Worm (Caenorhabditis elegans) whole organism, early embryonic: ENCODE data around the gene nhr-40.

Source experiments
- B0310.2 ChIP-seq: sonication (generic microtip); optimal IDR thresholded peaks from 2 replicates; lab custom pipeline; 2016; ENCODE audit warnings: mild to moderate bottlenecking, missing genetic modification characterization, missing compliant biosample characterization
- F13C5.2 ChIP-seq: sonication (generic microtip); optimal IDR thresholded peaks from 2 replicates; lab custom pipeline; 2017; ENCODE audit warnings: mild to moderate bottlenecking, missing genetic modification characterization, inconsistent platforms, missing compliant biosample characterization
- aly-1 ChIP-seq: sonication (generic microtip); optimal IDR thresholded peaks from 2 replicates; lab custom pipeline; 2016; ENCODE audit warnings: missing genetic modification characterization, missing compliant biosample characterization
- ama-1 ChIP-seq: fragments of 150-350 bp; optimal IDR thresholded peaks from 2 replicates; lab custom pipeline; 2014
- ceh-13 ChIP-seq: fragments of 200-800 bp; sonication (Bioruptor generic); optimal IDR thresholded peaks from 2 replicates; lab custom pipeline; 2018; ENCODE audit warnings: mild to moderate bottlenecking, missing genetic modification characterization, missing compliant biosample characterization
- ceh-36 ChIP-seq: sonication (generic microtip); optimal IDR thresholded peaks from 2 replicates; lab custom pipeline; 2016; ENCODE audit warnings: missing genetic modification characterization, inconsistent platforms, missing compliant biosample characterization
- ets-7 ChIP-seq: sonication (generic microtip); optimal IDR thresholded peaks from 2 replicates; lab custom pipeline; 2016; ENCODE audit warnings: missing genotype, missing genetic modification characterization, missing compliant biosample characterization
- flt-1 ChIP-seq: fragments of 200-800 bp; sonication (Bioruptor generic); IDR thresholded peaks from 2 replicates; pipeline ENCODE4 v1.3.6; 2022; ENCODE audit warnings: missing genetic modification characterization, missing compliant biosample characterization
- hmbx-1 ChIP-seq: sonication (generic microtip); optimal IDR thresholded peaks from 2 replicates; lab custom pipeline; 2016; ENCODE audit warnings: mild to moderate bottlenecking, missing genetic modification characterization, missing compliant biosample characterization
- hmg-4 ChIP-seq: fragments of 200-800 bp; sonication (Bioruptor generic); optimal IDR thresholded peaks from 2 replicates; lab custom pipeline; 2018; ENCODE audit warnings: mild to moderate bottlenecking, missing genetic modification characterization, missing compliant biosample characterization
- hnd-1 ChIP-seq: sonication (generic microtip); optimal IDR thresholded peaks from 2 replicates; lab custom pipeline; 2016; ENCODE audit warnings: missing genetic modification characterization, missing compliant biosample characterization
- pes-1 ChIP-seq: fragments of 200-800 bp; sonication (Bioruptor generic); IDR thresholded peaks from 2 replicates; pipeline ENCODE4 v1.3.6; 2022; ENCODE audit warnings: missing genetic modification reagents, missing genetic modification characterization, missing compliant biosample characterization
- scrt-1 ChIP-seq: fragments of 200-800 bp; sonication (Bioruptor generic); IDR thresholded peaks from 2 replicates; pipeline ENCODE4 v1.3.6; 2022; ENCODE audit warnings: missing genetic modification characterization, missing compliant biosample characterization
- tbx-11 ChIP-seq: fragments of 200-800 bp; sonication (Bioruptor generic); IDR thresholded peaks from 2 replicates; pipeline ENCODE4 v1.3.6; 2022; ENCODE audit warnings: missing genetic modification characterization, missing compliant biosample characterization
- tbx-37 ChIP-seq: fragments of 200-800 bp; sonication (Bioruptor generic); conservative IDR thresholded peaks from 2 replicates; pipeline ENCODE4 v1.3.6; 2022; ENCODE audit warnings: missing genetic modification reagents, missing genetic modification characterization, missing compliant biosample characterization
- tra-4 ChIP-seq: sonication (generic microtip); optimal IDR thresholded peaks from 2 replicates; lab custom pipeline; 2017; ENCODE audit warnings: missing genetic modification characterization, missing compliant biosample characterization

nhr-40 gene

DNA sequence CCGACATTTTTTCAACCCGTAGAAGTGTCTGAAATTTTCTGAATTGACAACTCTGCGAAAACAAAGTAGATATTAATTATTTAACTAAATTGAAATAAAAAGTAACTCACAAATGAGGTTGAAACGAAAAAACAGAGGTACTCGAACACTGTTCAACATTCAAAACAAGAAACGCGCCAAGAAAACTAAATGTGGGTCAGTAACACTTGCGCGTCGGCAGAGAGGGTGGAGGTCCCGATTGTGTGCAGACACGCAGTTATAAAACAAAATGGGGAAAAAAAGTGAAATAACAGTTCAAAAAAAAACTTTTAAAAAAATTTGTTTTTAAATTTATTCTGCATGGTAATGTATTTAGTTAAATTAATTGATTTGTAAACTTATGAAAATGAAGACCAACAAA is 34.4 kb upstream of the nhr-40 start:
- TF ChIP-seq ets-7 (no peak), B0310.2 (no peak), tra-4 (tag; lab: Kevin White, UChicago) (no peak), F13C5.2 (tag; lab: Kevin White, UChicago) (peak; percentile 4), ceh-13 (no peak), hmg-4 (GFP tag; lab: Kevin White, UChicago) (no peak), ama-1 (lab: Kevin White, UChicago) (no peak), scrt-1 (GFP tag; lab: Robert Waterston, UW) (no peak)

DNA sequence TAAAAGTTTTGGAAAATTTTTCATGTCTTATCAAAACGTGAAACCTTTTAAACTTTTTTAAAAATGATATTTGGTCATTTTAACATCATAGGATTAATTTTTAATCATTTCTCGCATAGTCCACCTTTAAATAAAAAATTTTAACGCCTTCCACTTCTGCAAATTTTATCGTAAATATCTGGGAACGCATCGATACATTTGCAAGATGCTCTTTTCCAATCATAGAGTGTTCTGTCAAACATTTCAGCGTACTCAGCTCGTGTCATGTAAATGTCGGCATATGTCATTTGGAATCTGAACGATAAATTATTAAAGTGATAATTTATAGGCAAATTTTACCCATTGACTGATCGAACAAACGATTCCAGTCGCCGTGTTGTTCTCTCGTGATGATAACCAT is 33.8 kb upstream of the nhr-40 start, which contains the start of gene F52H2.5:
TSS of gene F52H2.5 (minus strand) at position 101 of the 400 bp plus-strand sequence.
- TF ChIP-seq hmbx-1 (tag; lab: Kevin White, UChicago) (no peak), tra-4 (tag; lab: Kevin White, UChicago) (no peak)

DNA sequence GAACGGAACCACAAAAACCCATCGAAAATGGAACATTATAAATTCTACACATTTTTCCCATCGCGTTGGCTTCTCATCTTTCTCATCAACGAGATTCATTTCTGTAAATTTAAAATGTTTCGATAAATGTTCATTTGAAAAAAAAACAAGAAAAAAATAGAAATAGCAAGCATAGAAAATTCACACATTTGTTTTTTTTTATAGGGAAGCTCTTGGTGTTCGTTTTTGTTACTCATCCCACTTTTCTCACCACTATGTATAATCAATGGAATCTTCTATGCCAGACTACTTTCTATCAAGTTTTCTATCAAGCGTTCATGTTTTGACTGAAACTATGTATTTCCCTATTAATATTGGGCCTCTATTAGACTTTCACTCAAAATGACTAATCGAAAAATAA is 29.8 kb upstream of the nhr-40 start, which contains the start of gene dhcr-24:
TSS of gene dhcr-24 (minus strand) at position 101 of the 400 bp plus-strand sequence.
- TF ChIP-seq pes-1 (GFP tag; lab: Robert Waterston, UW) (no peak), tra-4 (tag; lab: Kevin White, UChicago) (no peak), tbx-11 (GFP tag; lab: Robert Waterston, UW) (no peak), hmbx-1 (tag; lab: Kevin White, UChicago) (no peak), ama-1 (lab: Kevin White, UChicago) (no peak), ets-7 (no peak), ceh-36 (no peak), flt-1 (GFP tag; lab: Robert Waterston, UW) (no peak), scrt-1 (GFP tag; lab: Robert Waterston, UW) (no peak), hmg-4 (GFP tag; lab: Kevin White, UChicago) (no peak), tbx-37 (GFP tag; lab: Robert Waterston, UW) (no peak), aly-1 (tag; lab: Kevin White, UChicago) (no peak)

DNA sequence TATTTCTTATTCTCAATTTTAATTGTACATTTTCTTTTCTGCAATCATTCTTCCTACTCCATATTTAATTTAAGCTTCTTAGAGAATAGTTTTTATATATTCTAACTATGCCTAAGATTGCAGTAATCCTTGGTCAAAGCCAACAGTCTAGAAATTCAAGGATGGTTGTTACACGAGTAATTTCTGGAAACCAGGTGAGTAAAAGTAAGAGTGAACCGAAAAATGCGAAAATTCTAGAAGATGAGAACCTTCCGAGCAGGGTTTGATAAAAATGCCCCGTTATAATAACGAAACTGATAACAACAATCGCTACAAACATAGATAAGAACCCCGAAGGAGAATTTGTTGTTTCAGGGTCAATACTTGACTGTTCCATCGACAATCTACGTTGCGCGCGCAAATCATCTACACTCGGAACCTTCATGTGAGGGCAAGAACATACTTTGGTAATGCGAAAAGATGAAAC is 28.5 kb upstream of the nhr-40 start, which contains the start of gene F52H2.15:
TSS of gene F52H2.15 (plus strand) at position 51 of the 466 bp plus-strand sequence.
- TF ChIP-seq tra-4 (tag; lab: Kevin White, UChicago), result no peak
- no peak for TF ChIP-seq tbx-11 (GFP tag; lab: Robert Waterston, UW)

DNA sequence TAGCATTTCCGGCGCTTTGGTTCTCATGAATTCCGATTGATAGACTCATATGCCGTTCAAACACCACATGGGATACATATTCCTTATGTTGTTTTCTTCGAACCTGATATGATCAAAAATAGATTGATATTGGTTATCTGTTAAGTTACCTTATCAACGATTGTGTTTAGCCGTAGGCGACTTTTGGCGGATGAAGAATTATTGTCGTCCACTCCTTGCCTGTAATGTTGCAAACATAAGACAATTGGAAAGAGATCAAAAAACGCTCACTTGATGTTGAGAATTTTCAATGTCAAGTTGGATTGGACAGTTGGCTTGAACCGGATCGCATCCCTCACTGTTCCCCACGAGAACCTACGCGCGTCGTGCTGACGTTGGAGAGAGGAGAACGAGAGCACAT is 26.0 kb upstream of the nhr-40 start:
- TF ChIP-seq flt-1 (GFP tag; lab: Robert Waterston, UW), result no peak
- no peak for TF ChIP-seq B0310.2
- no peak for TF ChIP-seq hmbx-1 (tag; lab: Kevin White, UChicago)
- no peak for TF ChIP-seq tbx-37 (GFP tag; lab: Robert Waterston, UW)
- no peak for TF ChIP-seq F13C5.2 (tag; lab: Kevin White, UChicago)
- no peak for TF ChIP-seq aly-1 (tag; lab: Kevin White, UChicago)
- TF ChIP-seq ama-1 (lab: Kevin White, UChicago), result no peak
- no peak for TF ChIP-seq ceh-13
- TF ChIP-seq tbx-11 (GFP tag; lab: Robert Waterston, UW), result no peak
- no peak for TF ChIP-seq tra-4 (tag; lab: Kevin White, UChicago)
- no peak for TF ChIP-seq hmg-4 (GFP tag; lab: Kevin White, UChicago)
- no peak for TF ChIP-seq hnd-1 (tag; lab: Kevin White, UChicago)
- no peak for TF ChIP-seq ets-7
- no peak for TF ChIP-seq scrt-1 (GFP tag; lab: Robert Waterston, UW)
- no peak for TF ChIP-seq ceh-36
- no peak for TF ChIP-seq pes-1 (GFP tag; lab: Robert Waterston, UW)

DNA sequence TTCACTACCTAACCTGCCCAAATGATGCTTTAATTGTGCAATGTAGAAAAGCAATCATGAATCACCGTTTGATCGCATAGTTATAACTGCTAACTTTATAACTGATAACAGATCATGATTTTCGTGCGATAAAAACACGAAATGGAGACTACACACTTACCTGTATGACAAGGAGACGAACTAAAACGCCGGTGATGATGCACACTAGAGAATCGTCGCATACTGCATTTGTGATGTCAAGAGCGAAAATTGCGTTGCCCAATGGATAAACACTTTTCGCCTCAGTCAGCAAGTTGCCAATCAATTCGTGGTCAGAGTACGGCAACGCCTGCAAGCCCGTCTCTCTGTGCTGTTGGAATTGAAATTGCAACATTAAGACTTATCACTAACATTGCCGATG is 24.8 kb upstream of the nhr-40 start:
- no peak for TF ChIP-seq hmg-4 (GFP tag; lab: Kevin White, UChicago)
- no peak for TF ChIP-seq tbx-11 (GFP tag; lab: Robert Waterston, UW)
- TF ChIP-seq ceh-13, result no peak
- no peak for TF ChIP-seq hnd-1 (tag; lab: Kevin White, UChicago)
- TF ChIP-seq ama-1 (lab: Kevin White, UChicago), result no peak
- no peak for TF ChIP-seq hmbx-1 (tag; lab: Kevin White, UChicago)
- TF ChIP-seq tbx-37 (GFP tag; lab: Robert Waterston, UW), result no peak
- no peak for TF ChIP-seq flt-1 (GFP tag; lab: Robert Waterston, UW)
- no peak for TF ChIP-seq ceh-36
- TF ChIP-seq F13C5.2 (tag; lab: Kevin White, UChicago), result no peak
- TF ChIP-seq pes-1 (GFP tag; lab: Robert Waterston, UW), result no peak
- TF ChIP-seq B0310.2, result no peak
- no peak for TF ChIP-seq aly-1 (tag; lab: Kevin White, UChicago)
- no peak for TF ChIP-seq tra-4 (tag; lab: Kevin White, UChicago)
- TF ChIP-seq ets-7, result no peak
- no peak for TF ChIP-seq scrt-1 (GFP tag; lab: Robert Waterston, UW)

DNA sequence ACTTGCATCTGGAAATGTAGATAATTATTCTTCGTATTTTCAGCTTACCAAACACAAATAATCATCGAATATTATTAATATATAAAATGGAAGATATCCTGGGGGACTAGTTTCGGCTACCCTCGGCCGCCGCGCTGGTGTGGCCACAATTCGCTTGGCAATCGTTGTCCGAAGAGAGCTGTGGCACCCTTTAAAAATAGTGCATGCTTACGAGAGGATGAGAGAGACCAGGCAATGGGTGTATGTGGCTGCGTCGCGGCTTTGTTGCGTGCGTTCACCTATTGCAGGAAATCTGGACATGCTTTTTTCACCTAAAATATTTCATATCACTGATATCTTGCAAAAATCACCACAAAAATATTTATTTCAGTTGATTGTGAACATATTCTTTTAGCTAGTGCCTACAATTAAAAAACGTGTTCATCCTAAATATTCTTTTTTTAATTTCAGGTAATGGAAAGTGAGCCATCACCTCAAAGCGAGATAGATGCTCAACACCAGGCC is 21.1 kb upstream of the nhr-40 start, which contains the start of the genes ccd-5 and F52H2.1:
TSS of gene ccd-5 (minus strand) at position 8 of the 504 bp plus-strand sequence.
TSS of gene F52H2.1 (plus strand) at position 454 of the 504 bp plus-strand sequence.
- peak; percentile 53 for TF ChIP-seq hmg-4 (GFP tag; lab: Kevin White, UChicago)
- TF ChIP-seq flt-1 (GFP tag; lab: Robert Waterston, UW), result no peak
- no peak for TF ChIP-seq ceh-36
- TF ChIP-seq B0310.2, result no peak
- peak; percentile 66 for TF ChIP-seq F13C5.2 (tag; lab: Kevin White, UChicago)
- no peak for TF ChIP-seq ets-7
- no peak for TF ChIP-seq aly-1 (tag; lab: Kevin White, UChicago)

DNA sequence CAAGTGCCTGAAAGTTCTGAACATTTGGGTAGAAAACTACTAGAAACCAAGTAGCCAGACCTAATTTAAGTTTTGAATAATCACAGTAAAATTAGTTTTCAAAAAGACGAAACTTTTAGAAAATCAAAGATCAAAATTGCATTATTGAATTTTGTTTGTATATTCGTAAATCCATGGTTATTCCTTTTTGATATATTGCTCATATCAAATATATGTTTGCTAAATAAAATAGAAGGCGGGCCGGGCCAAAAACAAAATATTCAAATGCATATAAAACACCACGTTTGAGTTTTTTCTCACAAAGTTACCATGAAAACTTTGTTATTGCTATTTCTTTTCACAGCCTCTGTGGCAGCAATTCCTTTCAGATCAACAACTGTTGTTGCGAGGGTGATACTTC is 16.4 kb upstream of the nhr-40 start, which contains the start of gene ttr-42:
TSS of gene ttr-42 (plus strand) at position 301 of the 400 bp plus-strand sequence.
- TF ChIP-seq ets-7 (no peak), F13C5.2 (tag; lab: Kevin White, UChicago) (no peak), hmg-4 (GFP tag; lab: Kevin White, UChicago) (no peak), aly-1 (tag; lab: Kevin White, UChicago) (no peak), scrt-1 (GFP tag; lab: Robert Waterston, UW) (no peak), ama-1 (lab: Kevin White, UChicago) (no peak)
